Worm (Caenorhabditis elegans) whole organism, L1 larva: ENCODE measurements around the gene cky-1.
A peak's percentile ranks its signal among the peaks of the same experiment; 100 is the strongest.

Experiments
- C16A3.4 ChIP-seq: fragments of 150-350 bp; optimal IDR thresholded peaks from 2 replicates; lab custom pipeline; 2014; ENCODE audit warnings: missing biosample characterization, missing genetic modification characterization
- C34B4.2 ChIP-seq: sonication (generic microtip); optimal IDR thresholded peaks from 2 replicates; lab custom pipeline; 2017; ENCODE audit warnings: mild to moderate bottlenecking, missing genetic modification characterization, missing compliant biosample characterization
- aha-1 ChIP-seq: fragments of 150-350 bp; optimal IDR thresholded peaks from 2 replicates; lab custom pipeline; 2014; ENCODE audit warnings: missing biosample characterization, missing genetic modification characterization
- aly-2 ChIP-seq: fragments of 150-350 bp; optimal IDR thresholded peaks from 2 replicates; lab custom pipeline; 2014; ENCODE audit warnings: missing biosample characterization, missing genetic modification characterization
- ama-1 ChIP-seq: fragments of 150-350 bp; optimal IDR thresholded peaks from 2 replicates; lab custom pipeline; 2014
- ceh-63 ChIP-seq: fragments of 200-800 bp; sonication (Bioruptor generic); optimal IDR thresholded peaks from 2 replicates; lab custom pipeline; 2018; ENCODE audit warnings: mild to moderate bottlenecking, missing genetic modification characterization, missing compliant biosample characterization
- ceh-82 ChIP-seq, 3 experiments: fragments of 150-350 bp in 1 of 3; sonication (generic microtip) in 2 of 3; optimal IDR thresholded peaks; 2 replicates each; lab custom pipeline; 2014 to 2017; ENCODE audit warnings: missing biosample characterization in 3 of 3, missing genetic modification characterization in 3 of 3
- ceh-90 ChIP-seq: sonication (generic microtip); optimal IDR thresholded peaks from 2 replicates; lab custom pipeline; 2016; ENCODE audit warnings: missing genetic modification characterization, missing compliant biosample characterization
- ces-1 ChIP-seq: fragments of 150-350 bp; optimal IDR thresholded peaks from 2 replicates; lab custom pipeline; 2014; ENCODE audit warnings: missing biosample characterization, missing genetic modification reagents, missing genetic modification characterization
- dpl-1 ChIP-seq, 3 experiments: fragments of 150-350 bp in 2 of 3; sonication (generic microtip) in 1 of 3; optimal IDR thresholded peaks; 2 replicates each; lab custom pipeline; 2014 to 2017; ENCODE audit warnings: missing biosample characterization in 3 of 3, missing genetic modification characterization in 3 of 3, missing genetic modification reagents in 3 of 3
- efl-1 ChIP-seq, 4 experiments: fragments of 150-350 bp; optimal IDR thresholded peaks in 3 of 4; peaks in 1 of 4; 1 replicate in 1 of 4; 2 replicates in 3 of 4; lab custom pipeline; 2014; ENCODE audit warnings: missing biosample characterization in 2 of 4, missing genetic modification characterization in 2 of 4, missing genetic modification reagents in 2 of 4
- egl-13 ChIP-seq: sonication (generic microtip); optimal IDR thresholded peaks from 2 replicates; lab custom pipeline; 2016; ENCODE audit warnings: missing genotype, missing genetic modification reagents, missing genetic modification characterization, missing compliant biosample characterization
- egl-27 ChIP-seq, 2 experiments: fragments of 150-350 bp in 1 of 2; sonication (generic microtip); optimal IDR thresholded peaks; 3 replicates each; lab custom pipeline; 2017 to 2018; ENCODE audit warnings: missing biosample characterization in 2 of 2, missing genetic modification characterization in 2 of 2, missing genetic modification reagents in 2 of 2
- elt-2 ChIP-seq: sonication (generic microtip); optimal IDR thresholded peaks from 2 replicates; lab custom pipeline; 2016; ENCODE audit warnings: missing genetic modification characterization, mild to moderate bottlenecking, inconsistent platforms, missing compliant biosample characterization, missing genetic modification reagents
- ets-5 ChIP-seq: fragments of 200-800 bp; sonication (Bioruptor generic); IDR thresholded peaks from 2 replicates; pipeline ENCODE4 v1.3.6; 2022; ENCODE audit warnings: missing genetic modification characterization, missing compliant biosample characterization
- fkh-4 ChIP-seq: sonication (generic microtip); optimal IDR thresholded peaks from 2 replicates; lab custom pipeline; 2016; ENCODE audit warnings: missing compliant biosample characterization, missing genetic modification characterization, borderline replicate concordance
- hlh-17 ChIP-seq: fragments of 200-800 bp; sonication (Bioruptor generic); optimal IDR thresholded peaks from 2 replicates; lab custom pipeline; 2018; ENCODE audit warnings: missing genetic modification characterization, mild to moderate bottlenecking, missing compliant biosample characterization, moderate library complexity, borderline replicate concordance
- hlh-4 ChIP-seq: sonication (generic microtip); optimal IDR thresholded peaks from 2 replicates; lab custom pipeline; 2016; ENCODE audit warnings: mild to moderate bottlenecking, missing genetic modification characterization, missing compliant biosample characterization
- irx-1 ChIP-seq: sonication (generic microtip); optimal IDR thresholded peaks from 2 replicates; lab custom pipeline; 2016; ENCODE audit warnings: missing genetic modification characterization, missing compliant biosample characterization
- isw-1 ChIP-seq: fragments of 200-800 bp; sonication (Bioruptor generic); IDR thresholded peaks from 2 replicates; pipeline ENCODE4 v1.3.6; 2022; ENCODE audit warnings: missing genetic modification characterization, missing compliant biosample characterization
- lin-13 ChIP-seq: fragments of 150-350 bp; optimal IDR thresholded peaks from 2 replicates; lab custom pipeline; 2014; ENCODE audit warnings: missing biosample characterization, missing genetic modification reagents, missing genetic modification characterization
- lin-15B ChIP-seq: fragments of 150-350 bp; sonication (generic microtip); optimal IDR thresholded peaks from 3 replicates; lab custom pipeline; 2014; ENCODE audit warnings: missing biosample characterization, missing genetic modification characterization
- mab-9 ChIP-seq: fragments of 200-800 bp; sonication (Bioruptor generic); IDR thresholded peaks from 2 replicates; pipeline ENCODE4 v1.3.6; 2022; ENCODE audit warnings: missing genetic modification reagents, missing genetic modification characterization, missing compliant biosample characterization
- mdl-1 ChIP-seq, 2 experiments: fragments of 150-350 bp; optimal IDR thresholded peaks; 2 replicates each; lab custom pipeline; 2014 to 2017; ENCODE audit warnings: missing biosample characterization in 2 of 2, missing genetic modification characterization in 2 of 2, inconsistent platforms in 1 of 2
- nhr-12 ChIP-seq: sonication (generic microtip); optimal IDR thresholded peaks from 2 replicates; lab custom pipeline; 2017; ENCODE audit warnings: missing biosample characterization, missing genetic modification characterization
- nhr-47 ChIP-seq: sonication (generic microtip); optimal IDR thresholded peaks from 2 replicates; lab custom pipeline; 2016; ENCODE audit warnings: mild to moderate bottlenecking, missing genetic modification characterization, moderate library complexity, missing compliant biosample characterization
- nhr-71 ChIP-seq: sonication (generic microtip); optimal IDR thresholded peaks from 2 replicates; lab custom pipeline; 2016; ENCODE audit warnings: mild to moderate bottlenecking, missing genetic modification characterization, moderate library complexity, missing compliant biosample characterization
- nhr-76 ChIP-seq: sonication (generic microtip); optimal IDR thresholded peaks from 2 replicates; lab custom pipeline; 2017; ENCODE audit warnings: missing biosample characterization, missing genetic modification characterization
- nhr-84 ChIP-seq: sonication (generic microtip); optimal IDR thresholded peaks from 2 replicates; lab custom pipeline; 2017; ENCODE audit warnings: missing biosample characterization, missing genetic modification characterization
- pag-3 ChIP-seq: sonication (generic microtip); optimal IDR thresholded peaks from 2 replicates; lab custom pipeline; 2017; ENCODE audit warnings: missing genetic modification characterization, mild to moderate bottlenecking, missing compliant biosample characterization, antibody characterized with exemption, borderline replicate concordance; ENCODE audit not compliant: insufficient read depth
- pqm-1 ChIP-seq: sonication (generic microtip); optimal IDR thresholded peaks from 3 replicates; lab custom pipeline; 2017; ENCODE audit warnings: missing biosample characterization, missing genetic modification characterization
- snpc-4 ChIP-seq: fragments of 150-350 bp; optimal IDR thresholded peaks from 2 replicates; lab custom pipeline; 2014; ENCODE audit warnings: missing biosample characterization, missing genetic modification characterization
- snu-23 ChIP-seq: sonication (generic microtip); optimal IDR thresholded peaks from 2 replicates; lab custom pipeline; 2016; ENCODE audit warnings: missing genetic modification characterization, missing compliant biosample characterization
- sup-37 ChIP-seq: fragments of 200-800 bp; sonication (Bioruptor generic); optimal IDR thresholded peaks from 2 replicates; lab custom pipeline; 2018; ENCODE audit warnings: mild to moderate bottlenecking, missing genetic modification characterization, missing compliant biosample characterization
- swsn-7 ChIP-seq: sonication (generic microtip); optimal IDR thresholded peaks from 2 replicates; lab custom pipeline; 2016; ENCODE audit warnings: missing genetic modification characterization, missing compliant biosample characterization
- tbx-2 ChIP-seq: sonication (generic microtip); optimal IDR thresholded peaks from 2 replicates; lab custom pipeline; 2016; ENCODE audit warnings: missing genetic modification characterization, missing compliant biosample characterization
- tlp-1 ChIP-seq: fragments of 150-350 bp; optimal IDR thresholded peaks from 2 replicates; lab custom pipeline; 2014; ENCODE audit warnings: missing biosample characterization, missing genetic modification characterization
- unc-130 ChIP-seq: fragments of 150-350 bp; optimal IDR thresholded peaks from 2 replicates; lab custom pipeline; 2017; ENCODE audit warnings: missing biosample characterization, missing genetic modification characterization, inconsistent platforms
- unc-62 ChIP-seq: fragments of 150-350 bp; optimal IDR thresholded peaks from 2 replicates; lab custom pipeline; 2014; ENCODE audit warnings: missing biosample characterization, missing genetic modification reagents, missing genetic modification characterization
- unc-86 ChIP-seq: sonication (generic microtip); optimal IDR thresholded peaks from 2 replicates; lab custom pipeline; 2016; ENCODE audit warnings: missing genetic modification characterization, missing compliant biosample characterization
- unc-98 ChIP-seq: fragments of 200-800 bp; sonication (Bioruptor generic); IDR thresholded peaks from 2 replicates; pipeline ENCODE4 v1.3.6; 2022; ENCODE audit warnings: missing genetic modification characterization, missing compliant biosample characterization
- zip-4 ChIP-seq: fragments of 200-800 bp; sonication (Bioruptor generic); optimal IDR thresholded peaks from 2 replicates; lab custom pipeline; 2018; ENCODE audit warnings: mild to moderate bottlenecking, missing genetic modification characterization, moderate library complexity, missing compliant biosample characterization
- ztf-11 ChIP-seq, 2 experiments: sonication (generic microtip); optimal IDR thresholded peaks; 2 replicates each; lab custom pipeline; 2016 to 2017; ENCODE audit warnings: missing genetic modification characterization in 2 of 2, missing biosample characterization in 1 of 2, missing compliant biosample characterization in 1 of 2
- ztf-4 ChIP-seq: fragments of 150-350 bp; optimal IDR thresholded peaks from 2 replicates; lab custom pipeline; 2014; ENCODE audit warnings: missing biosample characterization, missing genetic modification characterization

cky-1 gene

DNA sequence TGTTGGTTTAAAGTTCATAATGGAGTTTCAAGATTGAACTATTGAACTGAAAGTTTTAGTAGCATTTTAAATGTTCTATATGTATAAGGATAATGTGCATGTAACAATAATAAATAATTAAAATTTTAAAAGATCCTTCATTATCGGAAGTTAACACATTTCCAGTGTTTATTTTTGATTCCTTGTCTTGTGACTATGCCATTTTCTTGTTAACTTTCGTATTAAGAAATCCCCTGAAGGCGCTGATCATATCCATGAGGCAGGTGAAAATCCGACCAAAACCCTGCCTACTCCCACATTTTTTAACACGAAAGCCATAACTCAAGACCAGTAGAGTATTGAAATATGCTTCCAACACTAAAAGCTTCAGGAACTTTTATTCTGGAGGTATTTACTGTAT lies 16.8 kb upstream of the cky-1 start, which contains the start of gene R11D1.7:
Gene R11D1.7 (plus strand): TSS at position 301 of the 400 bp plus-strand sequence.
- TF ChIP-seq lin-13 (GFP tag; lab: Kevin White, UChicago) (no peak), hlh-4 (peak; percentile 68)

DNA sequence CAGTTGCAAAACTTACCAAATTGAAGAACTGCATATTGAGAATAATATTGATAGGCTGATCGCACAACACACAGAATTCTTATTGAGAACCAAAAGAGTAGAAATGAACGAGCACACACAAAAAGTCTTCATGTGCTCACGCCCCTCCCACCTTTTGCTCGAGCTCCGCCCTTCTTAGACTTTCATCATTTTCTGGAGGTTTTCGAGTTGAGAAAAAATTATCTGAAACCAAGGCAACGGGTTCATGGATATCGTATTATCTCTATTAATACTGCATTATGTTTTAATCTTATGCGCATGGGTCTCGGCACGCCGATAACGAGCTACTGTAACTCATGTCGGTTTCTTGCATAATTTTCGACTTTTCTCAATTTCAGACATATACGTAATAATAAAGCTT lies 10.6 kb upstream of the cky-1 start, which contains the start of gene R11D1.12:
Gene R11D1.12 (minus strand): TSS at position 101 of the 400 bp plus-strand sequence.
- TF ChIP-seq ama-1 (lab: Kevin White, UChicago) (no peak), unc-98 (GFP tag; lab: Robert Waterston, UW) (no peak)

DNA sequence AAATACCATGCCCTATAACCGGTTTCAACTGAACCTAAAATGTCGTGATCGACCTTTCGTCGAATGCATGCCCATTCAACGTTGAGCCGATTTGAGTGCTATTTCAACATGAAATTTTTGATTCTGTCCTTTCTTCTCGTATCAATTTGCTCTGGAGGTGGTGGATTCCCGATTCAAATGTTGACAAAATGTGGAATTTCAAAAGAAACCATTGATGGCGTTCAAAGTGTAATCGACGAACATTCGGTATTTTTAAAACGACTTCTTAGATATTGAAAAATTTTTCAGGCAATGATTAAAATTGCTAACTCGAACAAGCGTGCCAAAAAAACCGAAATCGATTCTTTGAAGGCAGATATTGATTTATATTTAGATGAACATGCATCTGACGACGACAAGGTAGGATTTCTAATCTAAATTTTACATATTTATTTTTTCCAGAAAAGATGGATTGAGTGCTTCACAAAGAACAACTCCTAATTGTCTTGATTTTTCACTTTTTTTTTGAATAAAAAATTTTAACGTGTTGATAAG lies 9.3 kb upstream of the cky-1 start, which contains the start of gene R11D1.13:
Gene R11D1.13 (plus strand): TSS at position 51 of the 534 bp plus-strand sequence.
- TF ChIP-seq unc-86 (tag; lab: Kevin White, UChicago), result no peak
- no peak for TF ChIP-seq aly-2 (tag; lab: Kevin White, UChicago)
- no peak for TF ChIP-seq nhr-76 (tag; lab: Kevin White, UChicago)
- TF ChIP-seq ceh-63 (GFP tag; lab: Kevin White, UChicago), result no peak
- TF ChIP-seq pqm-1 (tag; lab: Kevin White, UChicago), result no peak
- no peak for TF ChIP-seq zip-4

DNA sequence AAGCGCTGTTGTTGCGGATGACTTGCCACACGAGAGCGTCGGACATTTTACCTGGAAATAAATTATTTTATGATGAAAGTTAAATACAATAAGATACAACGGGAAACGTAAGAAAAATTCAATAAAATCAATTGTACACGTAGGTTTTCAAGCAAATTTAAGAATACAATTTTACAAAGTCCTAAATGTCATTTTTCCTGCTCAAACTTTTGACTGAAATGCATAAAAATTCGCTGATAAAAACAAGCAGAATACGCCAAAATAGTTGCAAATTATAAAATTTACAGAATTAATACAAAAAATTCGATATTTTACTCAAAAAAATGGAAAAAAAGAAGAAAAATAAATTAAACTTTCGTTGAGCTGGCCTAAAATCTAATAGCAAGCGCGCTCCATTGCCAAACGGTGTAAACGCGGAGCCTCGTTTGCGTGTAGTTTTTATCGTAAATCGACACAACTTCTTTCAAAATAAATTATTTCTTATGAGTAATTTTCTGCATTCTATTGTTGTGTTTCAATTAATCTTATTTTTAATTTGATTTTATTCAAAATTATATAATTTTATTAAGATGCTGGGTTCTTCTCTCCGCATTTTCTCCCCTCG lies 8.3 kb upstream of the cky-1 start, which contains the start of the genes rpl-28 and mrpl-49:
Gene rpl-28 (minus strand): TSS at position 51 of the 604 bp plus-strand sequence.
Gene mrpl-49 (plus strand): TSS at position 570 of the 604 bp plus-strand sequence.
- no peak for TF ChIP-seq fkh-4
- peak in 1 of 2 experiments; percentile 88 for TF ChIP-seq mdl-1 (tag; optimal IDR thresholded peaks at IDR 0.05; lab: Kevin White, UChicago)
- no peak for TF ChIP-seq ces-1
- peak; percentile 90 for TF ChIP-seq nhr-47 (tag; lab: Kevin White, UChicago)
- TF ChIP-seq ets-5, result no peak
- peak; percentile 95 for TF ChIP-seq C16A3.4 (tag; lab: Kevin White, UChicago)
- TF ChIP-seq dpl-1 (GFP tag; optimal IDR thresholded peaks at IDR 0.05; lab: Kevin White, UChicago), result peak; percentile 80 to 87 (median 83)
- TF ChIP-seq tbx-2 (tag; lab: Kevin White, UChicago), result peak; percentile 83
- TF ChIP-seq pag-3 (tag; lab: Kevin White, UChicago), result no peak
- TF ChIP-seq lin-15B (tag; lab: Kevin White, UChicago), result peak; percentile 98
- peak in 1 of 2 experiments; percentile 41 for TF ChIP-seq ztf-11 (tag; optimal IDR thresholded peaks at IDR 0.05; lab: Kevin White, UChicago)
- peak; percentile 1 for TF ChIP-seq zip-4
- no peak for TF ChIP-seq ama-1 (lab: Kevin White, UChicago)
- no peak for TF ChIP-seq nhr-12 (tag; lab: Kevin White, UChicago)
- no peak for TF ChIP-seq C34B4.2
- TF ChIP-seq swsn-7 (tag; lab: Kevin White, UChicago), result peak; percentile 82
- TF ChIP-seq ceh-90 (tag; lab: Kevin White, UChicago), result peak; percentile 61
- no peak for TF ChIP-seq sup-37 (GFP tag; lab: Kevin White, UChicago)
- peak; percentile 91 for TF ChIP-seq nhr-71 (tag; lab: Kevin White, UChicago)
- TF ChIP-seq hlh-17, result no peak
- no peak for TF ChIP-seq unc-62 (GFP tag; lab: Kevin White, UChicago)
- peak; percentile 92 to 93 (median 93) for TF ChIP-seq ceh-82 (tag; optimal IDR thresholded peaks at IDR 0.05; lab: Kevin White, UChicago)
- TF ChIP-seq tlp-1 (tag; lab: Kevin White, UChicago), result no peak
- TF ChIP-seq isw-1 (GFP tag; lab: Robert Waterston, UW), result peak; percentile 87
- no peak for TF ChIP-seq egl-27 (tag; optimal IDR thresholded peaks at IDR 0.05; lab: Kevin White, UChicago)
- no peak for TF ChIP-seq nhr-84 (tag; lab: Kevin White, UChicago)
- TF ChIP-seq irx-1 (tag; lab: Kevin White, UChicago), result peak; percentile 76
- TF ChIP-seq elt-2, result peak; percentile 33
- peak; percentile 86 to 87 for TF ChIP-seq efl-1 (optimal IDR thresholded peaks at IDR 0.05; lab: Kevin White, UChicago)
- TF ChIP-seq efl-1 (GFP tag; optimal IDR thresholded peaks at IDR 0.05 in 1 of 2; lab: Kevin White, UChicago), result peak; percentile 84 to 98
- no peak for TF ChIP-seq hlh-4
- peak; percentile 25 for TF ChIP-seq ztf-4 (tag; lab: Kevin White, UChicago)
- peak; percentile 93 for TF ChIP-seq snu-23
- TF ChIP-seq nhr-76 (tag; lab: Kevin White, UChicago), result no peak
- TF ChIP-seq snpc-4 (tag; lab: Kevin White, UChicago), result peak; percentile 89
- TF ChIP-seq mab-9 (GFP tag; lab: Robert Waterston, UW), result 0 out of 2 replicates have a peak, but pooled peaks have one; percentile 8
- TF ChIP-seq unc-130 (tag; lab: Kevin White, UChicago), result peak; percentile 85
- peak; percentile 65 for TF ChIP-seq egl-13 (tag; lab: Kevin White, UChicago)
- TF ChIP-seq aha-1 (tag; lab: Kevin White, UChicago), result no peak
